Fruit fly (Drosophila melanogaster) whole organism: Measurements from ENCODE around the gene CG9920.

ENCODE experiments used
- CG8478 ChIP-seq: fragments of >200 bp; optimal IDR thresholded peaks from 2 replicates; lab custom pipeline; 2018; ENCODE audit warnings: inconsistent platforms
- EcR ChIP-seq, 2 experiments: fragments of >200 bp; optimal IDR thresholded peaks; 2 replicates each; lab custom pipeline; 2017; ENCODE audit warnings: missing biosample characterization in 2 of 2, missing genetic modification characterization in 2 of 2, missing genetic modification reagents in 2 of 2
- pan ChIP-seq: fragments of >200 bp; optimal IDR thresholded peaks from 2 replicates; lab custom pipeline; 2017
- psq ChIP-seq: fragments of >200 bp; optimal IDR thresholded peaks from 2 replicates; lab custom pipeline; 2017

DNA sequence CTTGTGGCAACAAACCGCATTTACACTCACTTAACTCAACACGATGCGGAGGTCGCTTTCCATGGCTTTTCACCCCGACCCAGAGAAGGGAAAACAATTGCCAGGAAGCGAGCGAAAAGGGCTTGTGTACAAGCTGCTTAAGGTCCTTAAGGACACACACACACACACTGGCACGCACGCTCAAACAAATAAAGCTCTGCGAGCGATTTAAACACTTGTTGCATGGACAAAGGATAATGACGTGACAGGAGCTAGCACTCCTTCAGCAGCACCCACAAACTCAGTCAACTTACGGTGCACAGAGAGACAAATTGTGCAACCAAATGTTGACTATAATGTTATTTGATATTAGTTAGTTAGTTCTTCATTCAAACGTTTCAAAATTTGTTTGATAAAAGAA, 12.3 kb downstream of the CG9920 start:
- TF ChIP-seq CG8478 (no peak), psq (lab: Kevin White, UChicago) (no peak), pan (lab: Kevin White, UChicago) (no peak), EcR (GFP tag; optimal IDR thresholded peaks at IDR 0.05; lab: Kevin White, UChicago) (no peak)
